Worm (Caenorhabditis elegans) whole organism, L2 larva: Measurements from ENCODE around the gene C26G2.2.

Experiments used
- C34F6.9 ChIP-seq: fragments of 150-350 bp; optimal IDR thresholded peaks from 2 replicates; lab custom pipeline; 2014; ENCODE audit warnings: missing biosample characterization, missing genetic modification characterization
- F13H6.1 ChIP-seq: sonication (generic microtip); optimal IDR thresholded peaks from 2 replicates; lab custom pipeline; 2016; ENCODE audit warnings: missing genetic modification characterization, missing compliant biosample characterization
- R02D3.7 ChIP-seq: fragments of 150-350 bp; optimal IDR thresholded peaks from 2 replicates; lab custom pipeline; 2014; ENCODE audit warnings: missing biosample characterization, missing genetic modification characterization
- ZK546.5 ChIP-seq: sonication (generic microtip); optimal IDR thresholded peaks from 2 replicates; lab custom pipeline; 2017; ENCODE audit warnings: missing biosample characterization, missing genetic modification characterization
- alr-1 ChIP-seq: fragments of 150-350 bp; optimal IDR thresholded peaks from 2 replicates; lab custom pipeline; 2014; ENCODE audit warnings: missing biosample characterization, missing genetic modification characterization
- aly-2 ChIP-seq: fragments of 150-350 bp; optimal IDR thresholded peaks from 2 replicates; lab custom pipeline; 2014; ENCODE audit warnings: missing biosample characterization, missing genetic modification characterization
- ama-1 ChIP-seq: fragments of 150-350 bp; optimal IDR thresholded peaks from 2 replicates; lab custom pipeline; 2018; ENCODE audit warnings: inconsistent platforms
- blmp-1 ChIP-seq: sonication (generic microtip); optimal IDR thresholded peaks from 2 replicates; lab custom pipeline; 2017; ENCODE audit warnings: missing genetic modification characterization, mild to moderate bottlenecking, missing compliant biosample characterization, antibody characterized with exemption, moderate library complexity; ENCODE audit not compliant: insufficient read depth
- ceh-16 ChIP-seq: fragments of 150-350 bp; optimal IDR thresholded peaks from 2 replicates; lab custom pipeline; 2014; ENCODE audit warnings: missing biosample characterization, missing genetic modification characterization
- crh-2 ChIP-seq: sonication (generic microtip); optimal IDR thresholded peaks from 2 replicates; lab custom pipeline; 2017; ENCODE audit warnings: missing biosample characterization, missing genetic modification characterization
- egl-27 ChIP-seq: sonication (generic microtip); optimal IDR thresholded peaks from 3 replicates; lab custom pipeline; 2017; ENCODE audit warnings: missing biosample characterization, missing genetic modification reagents, missing genetic modification characterization
- elt-1 ChIP-seq: fragments of 150-350 bp; optimal IDR thresholded peaks from 2 replicates; lab custom pipeline; 2014; ENCODE audit warnings: missing biosample characterization, missing genetic modification characterization
- elt-3 ChIP-seq: sonication (generic microtip); optimal IDR thresholded peaks from 2 replicates; lab custom pipeline; 2017; ENCODE audit warnings: missing biosample characterization, missing genetic modification characterization
- gmeb-1 ChIP-seq: fragments of 150-350 bp; optimal IDR thresholded peaks from 2 replicates; lab custom pipeline; 2014; ENCODE audit warnings: missing biosample characterization, missing genetic modification characterization
- lin-11 ChIP-seq: fragments of 150-350 bp; sonication (generic microtip); optimal IDR thresholded peaks from 2 replicates; lab custom pipeline; 2014; ENCODE audit warnings: missing biosample characterization, missing genetic modification characterization, inconsistent platforms, mixed read lengths
- lin-13 ChIP-seq: fragments of 150-350 bp; optimal IDR thresholded peaks from 2 replicates; lab custom pipeline; 2014; ENCODE audit warnings: missing biosample characterization, missing genetic modification reagents, missing genetic modification characterization
- lsy-2 ChIP-seq, 2 experiments: fragments of 150-350 bp in 1 of 2; sonication (generic microtip) in 1 of 2; optimal IDR thresholded peaks; 2 replicates each; lab custom pipeline; 2014 to 2017; ENCODE audit warnings: missing biosample characterization in 2 of 2, missing genetic modification characterization in 2 of 2
- mab-5 ChIP-seq: fragments of 150-350 bp; optimal IDR thresholded peaks from 2 replicates; lab custom pipeline; 2014; ENCODE audit warnings: missing biosample characterization, missing genetic modification characterization
- mbf-1 ChIP-seq: sonication (generic microtip); optimal IDR thresholded peaks from 2 replicates; lab custom pipeline; 2017; ENCODE audit warnings: missing biosample characterization, missing genetic modification characterization
- nhr-10 ChIP-seq: sonication (generic microtip); optimal IDR thresholded peaks from 2 replicates; lab custom pipeline; 2017; ENCODE audit warnings: missing biosample characterization, missing genetic modification characterization
- nhr-11 ChIP-seq: fragments of 150-350 bp; optimal IDR thresholded peaks from 2 replicates; lab custom pipeline; 2014; ENCODE audit warnings: missing biosample characterization, missing genetic modification characterization
- nhr-12 ChIP-seq: fragments of 150-350 bp; optimal IDR thresholded peaks from 2 replicates; lab custom pipeline; 2014; ENCODE audit warnings: missing biosample characterization, missing genetic modification characterization
- nhr-129 ChIP-seq: fragments of 150-350 bp; optimal IDR thresholded peaks from 2 replicates; lab custom pipeline; 2014; ENCODE audit warnings: missing biosample characterization, missing genetic modification characterization
- nhr-21 ChIP-seq: fragments of 150-350 bp; optimal IDR thresholded peaks from 2 replicates; lab custom pipeline; 2014; ENCODE audit warnings: missing biosample characterization, missing genetic modification characterization
- nhr-23 ChIP-seq: fragments of 150-350 bp; optimal IDR thresholded peaks from 2 replicates; lab custom pipeline; 2014; ENCODE audit warnings: missing biosample characterization, missing genetic modification reagents, missing genetic modification characterization
- nhr-237 ChIP-seq: fragments of 150-350 bp; optimal IDR thresholded peaks from 2 replicates; lab custom pipeline; 2014; ENCODE audit warnings: missing biosample characterization, missing genetic modification characterization
- nhr-25 ChIP-seq: fragments of 150-350 bp; sonication (generic microtip); optimal IDR thresholded peaks from 3 replicates; lab custom pipeline; 2014; ENCODE audit warnings: missing biosample characterization, missing genetic modification characterization
- nhr-6 ChIP-seq: fragments of 150-350 bp; optimal IDR thresholded peaks from 2 replicates; lab custom pipeline; 2014; ENCODE audit warnings: missing biosample characterization, missing genetic modification characterization
- peb-1 ChIP-seq: fragments of 150-350 bp; optimal IDR thresholded peaks from 2 replicates; lab custom pipeline; 2014; ENCODE audit warnings: missing biosample characterization, missing genetic modification characterization
- sem-4 ChIP-seq: fragments of 150-350 bp; optimal IDR thresholded peaks from 2 replicates; lab custom pipeline; 2014; ENCODE audit warnings: missing biosample characterization, missing genetic modification reagents, missing genetic modification characterization
- skn-1 ChIP-seq: sonication (generic microtip); optimal IDR thresholded peaks from 2 replicates; lab custom pipeline; 2017; ENCODE audit warnings: missing biosample characterization, missing genetic modification characterization
- sma-3 ChIP-seq: sonication (generic microtip); optimal IDR thresholded peaks from 2 replicates; lab custom pipeline; 2016; ENCODE audit warnings: missing genetic modification reagents, missing genetic modification characterization, missing compliant biosample characterization
- sma-9 ChIP-seq, 2 experiments: fragments of 150-350 bp in 1 of 2; sonication (generic microtip) in 1 of 2; optimal IDR thresholded peaks; 2 replicates each; lab custom pipeline; 2014 to 2016; ENCODE audit warnings: missing genetic modification characterization in 2 of 2, mild to moderate bottlenecking in 1 of 2, missing biosample characterization in 1 of 2, missing compliant biosample characterization in 1 of 2, missing genetic modification reagents in 1 of 2, moderate library complexity in 1 of 2
- unc-55 ChIP-seq: fragments of 150-350 bp; sonication (generic microtip); optimal IDR thresholded peaks from 3 replicates; lab custom pipeline; 2014; ENCODE audit warnings: missing biosample characterization, missing genetic modification reagents, missing genetic modification characterization
- zag-1 ChIP-seq: fragments of 150-350 bp; optimal IDR thresholded peaks from 2 replicates; lab custom pipeline; 2014; ENCODE audit warnings: missing biosample characterization, missing genetic modification characterization
- ztf-11 ChIP-seq: sonication (generic microtip); optimal IDR thresholded peaks from 2 replicates; lab custom pipeline; 2017; ENCODE audit warnings: missing biosample characterization, missing genetic modification characterization
- ztf-4 ChIP-seq: fragments of 150-350 bp; optimal IDR thresholded peaks from 2 replicates; lab custom pipeline; 2014; ENCODE audit warnings: missing biosample characterization, missing genetic modification characterization

Gene C26G2.2

ce11 chrX:14639941-14640340 lies 24.2 kb upstream of the C26G2.2 start (continued):
- TF ChIP-seq ztf-11 (tag; lab: Kevin White, UChicago): no peak
- no peak for TF ChIP-seq nhr-6 (tag; lab: Kevin White, UChicago)
- TF ChIP-seq, all 48 proteins: peak for 12

ce11 chrX:14645392-14645791 lies 18.7 kb upstream of the C26G2.2 start, which contains the start of gene F54E4.4:
Gene F54E4.4, minus strand, starts transcription at chrX:14645492.
- no peak for TF ChIP-seq nhr-6 (tag; lab: Kevin White, UChicago)
- no peak for TF ChIP-seq sma-3 (GFP tag; lab: Kevin White, UChicago)
- no peak for TF ChIP-seq ztf-11 (tag; lab: Kevin White, UChicago)
- no peak for TF ChIP-seq elt-1 (tag; lab: Kevin White, UChicago)
- TF ChIP-seq aly-2 (tag; lab: Kevin White, UChicago): no peak
- TF ChIP-seq ZK546.5: no peak
- no peak for TF ChIP-seq peb-1 (tag; lab: Kevin White, UChicago)
- TF ChIP-seq ztf-4 (tag; lab: Kevin White, UChicago): no peak
- TF ChIP-seq elt-3 (tag; lab: Kevin White, UChicago): no peak
- TF ChIP-seq gmeb-1 (tag; lab: Kevin White, UChicago): no peak

ce11 chrX:14649224-14649623 lies 14.9 kb upstream of the C26G2.2 start:
- peak; percentile 24 for TF ChIP-seq F13H6.1 (tag; lab: Kevin White, UChicago)
- no peak for TF ChIP-seq peb-1 (tag; lab: Kevin White, UChicago)

- TF ChIP-seq egl-27 (no peak), skn-1 (tag; lab: Kevin White, UChicago) (no peak), nhr-25 (tag; lab: Kevin White, UChicago) (no peak), ZK546.5 (no peak), R02D3.7 (tag; lab: Kevin White, UChicago) (no peak), aly-2 (tag; lab: Kevin White, UChicago) (no peak), elt-3 (tag; lab: Kevin White, UChicago) (no peak), nhr-23 (tag; lab: Kevin White, UChicago) (no peak), crh-2 (no peak), ceh-16 (tag; lab: Kevin White, UChicago) (no peak), nhr-12 (no peak), lsy-2 (tag; optimal IDR thresholded peaks at IDR 0.05; lab: Kevin White, UChicago) (no peak), nhr-237 (tag; lab: Kevin White, UChicago) (no peak), C34F6.9 (no peak), ztf-4 (tag; lab: Kevin White, UChicago) (no peak), ama-1 (lab: Kevin White, UChicago) (no peak), lin-13 (GFP tag; lab: Kevin White, UChicago) (no peak), nhr-11 (tag; lab: Kevin White, UChicago) (no peak)
Measured at ce11 chrX:14652058-14652457, 12.1 kb upstream of the C26G2.2 start.

- TF ChIP-seq sma-9 (GFP tag; optimal IDR thresholded peaks at IDR 0.05; lab: Kevin White, UChicago) (peak; percentile 27), sma-9 (tag; optimal IDR thresholded peaks at IDR 0.05; lab: Kevin White, UChicago) (no peak), nhr-12 (no peak), F13H6.1 (tag; lab: Kevin White, UChicago) (peak; percentile 63), nhr-129 (peak; percentile 58)
Measured at ce11 chrX:14653486-14653885, 10.6 kb upstream of the C26G2.2 start.

ce11 chrX:14654668-14655067 lies 9.5 kb upstream of the C26G2.2 start, which contains the start of gene syg-2:
Gene syg-2, plus strand, starts transcription at chrX:14654968.
- TF ChIP-seq nhr-11 (tag; lab: Kevin White, UChicago): no peak

- TF ChIP-seq unc-55 (no peak), crh-2 (no peak), gmeb-1 (tag; lab: Kevin White, UChicago) (no peak), skn-1 (tag; lab: Kevin White, UChicago) (no peak), nhr-21 (no peak), egl-27 (no peak), sma-9 (GFP tag; optimal IDR thresholded peaks at IDR 0.05; lab: Kevin White, UChicago) (no peak), sma-9 (tag; optimal IDR thresholded peaks at IDR 0.05; lab: Kevin White, UChicago) (no peak), mbf-1 (no peak), blmp-1 (tag; lab: Kevin White, UChicago) (no peak), sem-4 (tag; lab: Kevin White, UChicago) (no peak), R02D3.7 (tag; lab: Kevin White, UChicago) (no peak), nhr-25 (tag; lab: Kevin White, UChicago) (no peak), mab-5 (tag; lab: Kevin White, UChicago) (no peak), alr-1 (tag; lab: Kevin White, UChicago) (no peak), lin-11 (tag; lab: Kevin White, UChicago) (no peak), zag-1 (tag; lab: Kevin White, UChicago) (no peak), nhr-10 (tag; lab: Kevin White, UChicago) (no peak), nhr-129 (no peak)
Measured at ce11 chrX:14657445-14657844, 6.7 kb upstream of the C26G2.2 start.
